Worm (Caenorhabditis elegans): ENCODE results near the gene F56A11.5.

ce11 chrIV:607628-608027 lies 37.0 kb upstream of the F56A11.5 start:
- TF ChIP-seq unc-130 (GFP tag; optimal IDR thresholded peaks at IDR 0.05) (no peak), ztf-6 (GFP tag; IDR thresholded peaks at IDR 0.05) (no peak)
